Fruit fly (Drosophila melanogaster): ENCODE results near the gene CG4686.
A peak's percentile ranks its signal among the peaks of the same experiment; 100 is the strongest.

Gene CG4686

dm6 chr3R:19863979-19864775 is at the start of gene CG4686, which contains the start of gene CG4572 (continued):
- TF ChIP-seq nmo (GFP tag; optimal IDR thresholded peaks at IDR 0.05) (peak; percentile 83), bab2 (GFP tag; optimal IDR thresholded peaks at IDR 0.05) (peak; percentile 94), CG10366 (GFP tag; IDR thresholded peaks at IDR 0.05) (peak; percentile 61), amos (GFP tag; IDR thresholded peaks at IDR 0.05; ENCODE audit: partially characterized antibody) (no peak), wor (GFP tag; IDR thresholded peaks at IDR 0.05) (peak; percentile 40; the same call in 1 of the 2 replicates), kah (GFP tag; optimal IDR thresholded peaks at IDR 0.05) (peak; percentile 48), CG1233 (GFP tag; optimal IDR thresholded peaks at IDR 0.05) (peak; percentile 80), Ets65A (GFP tag) (peak; percentile 99), chn (GFP tag; optimal IDR thresholded peaks at IDR 0.05) (peak; percentile 59), NFAT (GFP tag; IDR thresholded peaks at IDR 0.05) (peak; percentile 37), CG2202 (tag; optimal IDR thresholded peaks at IDR 0.05) (peak; percentile 21), CG10267 (tag; optimal IDR thresholded peaks at IDR 0.05) (peak; percentile 67), CG2678 (tag; optimal IDR thresholded peaks at IDR 0.05) (peak; percentile 82), Hand (GFP tag; optimal IDR thresholded peaks at IDR 0.05) (no peak), tx (GFP tag; optimal IDR thresholded peaks at IDR 0.05) (peak; percentile 78), hkb (optimal IDR thresholded peaks at IDR 0.05) (peak; percentile 65), hkb (GFP tag; IDR thresholded peaks at IDR 0.05) (peak; percentile 63), sima (GFP tag; optimal IDR thresholded peaks at IDR 0.05) (peak; percentile 46), Hmx (GFP tag; optimal IDR thresholded peaks at IDR 0.05) (peak; percentile 61), zfh2 (GFP tag; optimal IDR thresholded peaks at IDR 0.05) (peak; percentile 82), fd102C (GFP tag; optimal IDR thresholded peaks at IDR 0.05) (no peak), hth (optimal IDR thresholded peaks at IDR 0.05) (no peak), CG4328 (GFP tag; optimal IDR thresholded peaks at IDR 0.05) (peak; percentile 68), Ssrp (tag; optimal IDR thresholded peaks at IDR 0.05) (peak; percentile 65), crol (GFP tag; IDR thresholded peaks at IDR 0.05) (no peak), Rx (GFP tag; IDR thresholded peaks at IDR 0.05) (peak; percentile 48; the same call in 1 of the 2 replicates), Tbp (GFP tag; optimal IDR thresholded peaks at IDR 0.05) (no peak), CG12769 (tag; optimal IDR thresholded peaks at IDR 0.05) (no peak), pnt (GFP tag; optimal IDR thresholded peaks at IDR 0.05) (peak; percentile 70), Atf3 (GFP tag; optimal IDR thresholded peaks at IDR 0.05) (peak; percentile 55), Fer2 (tag; optimal IDR thresholded peaks at IDR 0.05) (peak; percentile 50), BtbVII (GFP tag; optimal IDR thresholded peaks at IDR 0.05) (peak; percentile 53), CG6765 (GFP tag; optimal IDR thresholded peaks at IDR 0.05) (peak; percentile 42), CG3065 (GFP tag; optimal IDR thresholded peaks at IDR 0.05) (peak; percentile 28), tio (GFP tag; optimal IDR thresholded peaks at IDR 0.05) (peak; percentile 72), CG14710 (tag; optimal IDR thresholded peaks at IDR 0.05) (peak; percentile 99), CG17612 (GFP tag; IDR thresholded peaks at IDR 0.05) (0 out of 2 replicates have a peak, but pooled peaks have one; percentile 49), CG2712 (tag; optimal IDR thresholded peaks at IDR 0.05) (peak; percentile 84), CG12659 (GFP tag; optimal IDR thresholded peaks at IDR 0.05) (peak; percentile 86), HLH54F (GFP tag; optimal IDR thresholded peaks at IDR 0.05) (peak; percentile 85), sim (GFP tag; IDR thresholded peaks at IDR 0.05) (peak; percentile 17; the same call in 1 of the 2 replicates), schlank (tag; optimal IDR thresholded peaks at IDR 0.05) (peak; percentile 31), Oaz (GFP tag; IDR thresholded peaks at IDR 0.05) (peak; percentile 35; the same call in 1 of the 2 replicates), az2 (GFP tag; optimal IDR thresholded peaks at IDR 0.05) (peak; percentile 64), CG2875 (GFP tag; optimal IDR thresholded peaks at IDR 0.05) (peak; percentile 7), chm (GFP tag; IDR thresholded peaks at IDR 0.05) (no peak; the same call in 1 of the 2 replicates), CoRest (tag; optimal IDR thresholded peaks at IDR 0.05) (peak; percentile 85), CG7556 (GFP tag; optimal IDR thresholded peaks at IDR 0.05) (peak; percentile 70), Dll (GFP tag; IDR thresholded peaks at IDR 0.05; ENCODE audit: partially characterized antibody) (peak; percentile 56; the same call in 1 of the 4 replicates), CG10959 (GFP tag; IDR thresholded peaks at IDR 0.05) (no peak)

Measured in whole organism, embryonic.